Worm (Caenorhabditis elegans): ENCODE measurements around the gene K08F8.7.

DNA sequence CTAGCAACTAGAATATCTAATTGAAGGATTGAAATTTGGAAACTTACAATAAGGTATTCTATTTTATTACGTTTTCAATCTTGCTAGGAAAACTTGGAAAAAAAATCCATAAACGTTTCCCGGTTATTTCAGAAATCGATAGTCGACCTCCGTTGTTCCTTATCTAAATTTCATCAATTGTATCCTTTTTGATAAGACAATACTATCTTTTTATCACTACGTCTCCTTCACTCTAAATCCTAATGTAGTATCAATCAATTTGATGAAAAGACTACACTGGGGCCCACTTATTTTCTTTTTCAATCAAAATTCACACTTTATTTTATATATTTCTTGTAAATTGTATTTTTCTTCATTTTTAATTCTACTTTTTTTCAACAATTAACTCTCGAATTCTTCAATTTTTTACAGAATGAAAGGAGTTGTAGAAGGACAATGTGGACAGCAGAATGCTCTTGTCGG lies 50.7 kb downstream of the K08F8.7 start, which contains the start of gene prx-5:
- TF ChIP-seq ama-1 (optimal IDR thresholded peaks at IDR 0.05) (no peak), fos-1 (tag; optimal IDR thresholded peaks at IDR 0.05) (peak; percentile 51), nhr-77 (tag; optimal IDR thresholded peaks at IDR 0.05) (no peak), lin-13 (GFP tag; optimal IDR thresholded peaks at IDR 0.05) (no peak), lsy-2 (tag; optimal IDR thresholded peaks at IDR 0.05) (no peak), snpc-4 (tag; optimal IDR thresholded peaks at IDR 0.05) (no peak), mab-5 (tag; optimal IDR thresholded peaks at IDR 0.05) (no peak), nhr-25 (tag; optimal IDR thresholded peaks at IDR 0.05) (no peak), ZK546.5 (tag; optimal IDR thresholded peaks at IDR 0.05) (no peak), mdl-1 (tag; optimal IDR thresholded peaks at IDR 0.05) (no peak), F13H6.1 (tag; optimal IDR thresholded peaks at IDR 0.05) (no peak), nhr-237 (tag; optimal IDR thresholded peaks at IDR 0.05) (no peak), aly-2 (tag; optimal IDR thresholded peaks at IDR 0.05) (no peak)

Measured in whole organism, L2 larva.